Worm (Caenorhabditis elegans) whole organism, L1 larva: ENCODE results near the gene ZK688.9.
A peak's percentile ranks its signal among the peaks of the same experiment; 100 is the strongest.

Experiments used
- aha-1 ChIP-seq: fragments of 150-350 bp; optimal IDR thresholded peaks from 2 replicates; lab custom pipeline; 2014; ENCODE audit warnings: missing biosample characterization, missing genetic modification characterization
- alr-1 ChIP-seq: fragments of 200-800 bp; sonication (Bioruptor generic); optimal IDR thresholded peaks from 2 replicates; lab custom pipeline; 2018; ENCODE audit warnings: borderline replicate concordance, mild to moderate bottlenecking, missing genetic modification characterization, missing compliant biosample characterization
- ama-1 ChIP-seq: fragments of 150-350 bp; optimal IDR thresholded peaks from 2 replicates; lab custom pipeline; 2014
- blmp-1 ChIP-seq: fragments of 150-350 bp; optimal IDR thresholded peaks from 2 replicates; lab custom pipeline; 2014; ENCODE audit warnings: missing biosample characterization, missing genetic modification characterization
- ceh-88 ChIP-seq: fragments of 200-800 bp; sonication (Bioruptor generic); IDR thresholded peaks from 2 replicates; pipeline ENCODE4 v1.3.6; 2022; ENCODE audit warnings: missing genetic modification characterization, missing compliant biosample characterization
- ceh-90 ChIP-seq: sonication (generic microtip); optimal IDR thresholded peaks from 2 replicates; lab custom pipeline; 2016; ENCODE audit warnings: missing genetic modification characterization, missing compliant biosample characterization
- dpl-1 ChIP-seq, 3 experiments: fragments of 150-350 bp in 2 of 3; sonication (generic microtip) in 1 of 3; optimal IDR thresholded peaks; 2 replicates each; lab custom pipeline; 2014 to 2017; ENCODE audit warnings: missing biosample characterization in 3 of 3, missing genetic modification characterization in 3 of 3, missing genetic modification reagents in 3 of 3
- efl-1 ChIP-seq, 4 experiments: fragments of 150-350 bp; optimal IDR thresholded peaks in 3 of 4; peaks in 1 of 4; 1 replicate in 1 of 4; 2 replicates in 3 of 4; lab custom pipeline; 2014; ENCODE audit warnings: missing biosample characterization in 2 of 4, missing genetic modification characterization in 2 of 4, missing genetic modification reagents in 2 of 4
- efl-3 ChIP-seq: fragments of 200-800 bp; sonication (Bioruptor generic); optimal IDR thresholded peaks from 2 replicates; lab custom pipeline; 2018; ENCODE audit warnings: mild to moderate bottlenecking, missing genetic modification characterization, missing compliant biosample characterization
- egl-13 ChIP-seq: sonication (generic microtip); optimal IDR thresholded peaks from 2 replicates; lab custom pipeline; 2016; ENCODE audit warnings: missing genotype, missing genetic modification reagents, missing genetic modification characterization, missing compliant biosample characterization
- egl-27 ChIP-seq, 2 experiments: fragments of 150-350 bp in 1 of 2; sonication (generic microtip); optimal IDR thresholded peaks; 3 replicates each; lab custom pipeline; 2017 to 2018; ENCODE audit warnings: missing biosample characterization in 2 of 2, missing genetic modification characterization in 2 of 2, missing genetic modification reagents in 2 of 2
- elt-2 ChIP-seq: sonication (generic microtip); optimal IDR thresholded peaks from 2 replicates; lab custom pipeline; 2016; ENCODE audit warnings: missing genetic modification characterization, mild to moderate bottlenecking, inconsistent platforms, missing compliant biosample characterization, missing genetic modification reagents
- elt-3 ChIP-seq, 6 experiments: fragments of 150-350 bp in 1 of 6; sonication (generic microtip); optimal IDR thresholded peaks; 2 replicates each; lab custom pipeline; 2017 to 2018; ENCODE audit warnings: missing biosample characterization in 6 of 6, missing genetic modification characterization in 6 of 6, inconsistent platforms in 1 of 6
- ets-5 ChIP-seq: fragments of 200-800 bp; sonication (Bioruptor generic); IDR thresholded peaks from 2 replicates; pipeline ENCODE4 v1.3.6; 2022; ENCODE audit warnings: missing genetic modification characterization, missing compliant biosample characterization
- fkh-8 ChIP-seq: sonication (generic microtip); optimal IDR thresholded peaks from 2 replicates; lab custom pipeline; 2016; ENCODE audit warnings: mild to moderate bottlenecking, missing genetic modification characterization, missing compliant biosample characterization
- fos-1 ChIP-seq: fragments of 150-350 bp; optimal IDR thresholded peaks from 2 replicates; lab custom pipeline; 2014; ENCODE audit warnings: missing biosample characterization, missing genetic modification characterization
- grh-1 ChIP-seq: fragments of 200-800 bp; sonication (Bioruptor generic); IDR thresholded peaks from 2 replicates; pipeline ENCODE4 v1.3.6; 2022; ENCODE audit warnings: missing genetic modification reagents, missing genetic modification characterization, missing compliant biosample characterization
- isw-1 ChIP-seq: fragments of 200-800 bp; sonication (Bioruptor generic); IDR thresholded peaks from 2 replicates; pipeline ENCODE4 v1.3.6; 2022; ENCODE audit warnings: missing genetic modification characterization, missing compliant biosample characterization
- jun-1 ChIP-seq: fragments of 150-350 bp; optimal IDR thresholded peaks from 2 replicates; lab custom pipeline; 2014; ENCODE audit warnings: missing biosample characterization, missing genetic modification reagents, missing genetic modification characterization
- lin-14 ChIP-seq: fragments of 200-800 bp; sonication (Bioruptor generic); optimal IDR thresholded peaks from 2 replicates; lab custom pipeline; 2018; ENCODE audit warnings: mild to moderate bottlenecking, missing genetic modification characterization, moderate library complexity, missing compliant biosample characterization
- lin-35 ChIP-seq, 2 experiments: fragments of 150-350 bp; optimal IDR thresholded peaks; 2 replicates each; lab custom pipeline; 2014; ENCODE audit warnings: missing biosample characterization in 2 of 2, missing genetic modification characterization in 2 of 2, missing genetic modification reagents in 2 of 2
- lsy-2 ChIP-seq, 2 experiments: fragments of 150-350 bp; optimal IDR thresholded peaks; 2 replicates each; lab custom pipeline; 2014; ENCODE audit warnings: missing biosample characterization in 2 of 2, missing genetic modification characterization in 2 of 2
- mef-2 ChIP-seq: fragments of 150-350 bp; optimal IDR thresholded peaks from 2 replicates; lab custom pipeline; 2014; ENCODE audit warnings: missing biosample characterization, missing genetic modification characterization
- mep-1 ChIP-seq: fragments of 150-350 bp; optimal IDR thresholded peaks from 2 replicates; lab custom pipeline; 2014; ENCODE audit warnings: missing biosample characterization, missing genetic modification characterization
- nhr-237 ChIP-seq: fragments of 150-350 bp; optimal IDR thresholded peaks from 2 replicates; lab custom pipeline; 2014; ENCODE audit warnings: missing biosample characterization, missing genetic modification characterization
- nhr-47 ChIP-seq: sonication (generic microtip); optimal IDR thresholded peaks from 2 replicates; lab custom pipeline; 2016; ENCODE audit warnings: mild to moderate bottlenecking, missing genetic modification characterization, moderate library complexity, missing compliant biosample characterization
- nhr-71 ChIP-seq: sonication (generic microtip); optimal IDR thresholded peaks from 2 replicates; lab custom pipeline; 2016; ENCODE audit warnings: mild to moderate bottlenecking, missing genetic modification characterization, moderate library complexity, missing compliant biosample characterization
- nhr-77 ChIP-seq: fragments of 150-350 bp; optimal IDR thresholded peaks from 2 replicates; lab custom pipeline; 2014; ENCODE audit warnings: missing biosample characterization, missing genetic modification characterization
- nhr-90 ChIP-seq: sonication (generic microtip); optimal IDR thresholded peaks from 2 replicates; lab custom pipeline; 2016; ENCODE audit warnings: mild to moderate bottlenecking, missing genetic modification characterization, missing compliant biosample characterization; ENCODE audit not compliant: poor library complexity
- pag-3 ChIP-seq: sonication (generic microtip); optimal IDR thresholded peaks from 2 replicates; lab custom pipeline; 2017; ENCODE audit warnings: missing genetic modification characterization, mild to moderate bottlenecking, missing compliant biosample characterization, antibody characterized with exemption, borderline replicate concordance; ENCODE audit not compliant: insufficient read depth
- pax-3 ChIP-seq: fragments of 200-800 bp; sonication (Bioruptor generic); optimal IDR thresholded peaks from 2 replicates; lab custom pipeline; 2018; ENCODE audit warnings: mild to moderate bottlenecking, missing genetic modification characterization, moderate library complexity, missing compliant biosample characterization
- rnt-1 ChIP-seq: sonication (generic microtip); optimal IDR thresholded peaks from 2 replicates; lab custom pipeline; 2016; ENCODE audit warnings: mild to moderate bottlenecking, missing genetic modification characterization, moderate library complexity, missing compliant biosample characterization
- sox-4 ChIP-seq: sonication (generic microtip); optimal IDR thresholded peaks from 2 replicates; lab custom pipeline; 2016; ENCODE audit warnings: missing genetic modification characterization, missing compliant biosample characterization
- sup-37 ChIP-seq: fragments of 200-800 bp; sonication (Bioruptor generic); optimal IDR thresholded peaks from 2 replicates; lab custom pipeline; 2018; ENCODE audit warnings: mild to moderate bottlenecking, missing genetic modification characterization, missing compliant biosample characterization
- unc-30 ChIP-seq: sonication (generic microtip); optimal IDR thresholded peaks from 2 replicates; lab custom pipeline; 2017; ENCODE audit warnings: missing biosample characterization, missing genetic modification characterization
- unc-86 ChIP-seq: sonication (generic microtip); optimal IDR thresholded peaks from 2 replicates; lab custom pipeline; 2016; ENCODE audit warnings: missing genetic modification characterization, missing compliant biosample characterization
- unc-98 ChIP-seq: fragments of 200-800 bp; sonication (Bioruptor generic); IDR thresholded peaks from 2 replicates; pipeline ENCODE4 v1.3.6; 2022; ENCODE audit warnings: missing genetic modification characterization, missing compliant biosample characterization
- zag-1 ChIP-seq: fragments of 150-350 bp; optimal IDR thresholded peaks from 2 replicates; lab custom pipeline; 2014; ENCODE audit warnings: missing biosample characterization, missing genetic modification characterization
- ztf-11 ChIP-seq, 2 experiments: sonication (generic microtip); optimal IDR thresholded peaks; 2 replicates each; lab custom pipeline; 2016 to 2017; ENCODE audit warnings: missing genetic modification characterization in 2 of 2, missing biosample characterization in 1 of 2, missing compliant biosample characterization in 1 of 2
- ztf-4 ChIP-seq: fragments of 150-350 bp; optimal IDR thresholded peaks from 2 replicates; lab custom pipeline; 2014; ENCODE audit warnings: missing biosample characterization, missing genetic modification characterization

Gene ZK688.9

DNA sequence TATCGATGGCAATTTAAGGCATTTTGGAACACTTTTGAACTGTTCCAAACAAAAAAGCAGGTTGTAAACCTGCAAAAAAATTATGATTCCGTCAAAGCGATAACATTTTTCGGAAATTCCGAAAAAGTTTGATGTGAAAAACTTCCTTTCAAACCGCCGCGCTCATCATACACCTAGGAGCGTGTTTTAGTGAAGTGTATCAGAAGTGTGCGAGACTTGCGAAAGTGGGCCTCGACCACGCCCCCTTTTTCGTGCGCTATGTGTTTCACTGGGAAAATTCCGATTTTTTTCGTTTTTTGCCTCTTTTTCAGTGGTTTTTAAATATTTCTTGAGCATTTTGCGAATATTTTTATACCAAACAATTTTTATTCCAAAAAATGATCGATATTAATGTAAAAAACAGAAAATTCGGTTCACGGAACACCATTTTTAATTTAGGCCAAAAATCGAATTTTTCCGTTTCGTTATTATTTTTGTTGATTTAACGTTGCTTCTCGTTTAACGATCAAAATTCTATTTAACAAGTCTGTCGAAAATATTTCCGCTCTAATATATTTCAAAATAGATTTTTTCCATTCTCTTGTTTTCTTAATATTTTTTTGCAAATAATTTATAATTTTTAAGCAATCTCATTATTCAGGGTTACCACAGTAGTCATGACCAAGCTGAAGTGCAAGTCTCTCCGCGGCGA is 28.2 kb downstream of the ZK688.9 start, which contains the start of gene rpl-35 (continued):
- peak in 1 of 2 experiments; percentile 99 for TF ChIP-seq ztf-11 (tag; optimal IDR thresholded peaks at IDR 0.05; lab: Kevin White, UChicago)
- TF ChIP-seq elt-3 (tag; optimal IDR thresholded peaks at IDR 0.05; lab: Kevin White, UChicago): peak; percentile 98 to 100 (median 98)
- peak; percentile 100 for TF ChIP-seq ztf-4 (tag; lab: Kevin White, UChicago)
- TF ChIP-seq sup-37 (GFP tag; lab: Kevin White, UChicago): peak; percentile 99
- TF ChIP-seq mef-2: peak; percentile 96
- TF ChIP-seq zag-1 (tag; lab: Kevin White, UChicago): peak; percentile 74
- TF ChIP-seq dpl-1 (GFP tag; optimal IDR thresholded peaks at IDR 0.05; lab: Kevin White, UChicago): peak; percentile 100
- peak; percentile 98 for TF ChIP-seq aha-1 (tag; lab: Kevin White, UChicago)
- TF ChIP-seq egl-13 (tag; lab: Kevin White, UChicago): peak; percentile 99
- TF ChIP-seq sox-4: peak; percentile 98
- TF ChIP-seq lsy-2 (tag; optimal IDR thresholded peaks at IDR 0.05; lab: Kevin White, UChicago): peak; percentile 98 to 99
- peak; percentile 99 to 100 for TF ChIP-seq efl-1 (optimal IDR thresholded peaks at IDR 0.05; lab: Kevin White, UChicago)
- TF ChIP-seq efl-1 (GFP tag; optimal IDR thresholded peaks at IDR 0.05 in 1 of 2; lab: Kevin White, UChicago): peak; percentile 100
- TF ChIP-seq nhr-77 (tag; lab: Kevin White, UChicago): peak; percentile 100
- TF ChIP-seq fos-1 (tag; lab: Kevin White, UChicago): peak; percentile 98
- TF ChIP-seq unc-86 (tag; lab: Kevin White, UChicago): peak; percentile 100
- peak; percentile 100 for TF ChIP-seq isw-1 (GFP tag; lab: Robert Waterston, UW)
- peak; percentile 98 for TF ChIP-seq elt-2 (tag; lab: Kevin White, UChicago)
- peak; percentile 99 for TF ChIP-seq ceh-88 (GFP tag; lab: Robert Waterston, UW)
- peak; percentile 95 for TF ChIP-seq blmp-1 (tag; lab: Kevin White, UChicago)
- peak; percentile 100 for TF ChIP-seq grh-1 (GFP tag; lab: Robert Waterston, UW)
- peak; percentile 100 for TF ChIP-seq nhr-90 (tag; lab: Kevin White, UChicago)
- peak; percentile 99 for TF ChIP-seq nhr-237
- TF ChIP-seq ama-1 (lab: Kevin White, UChicago): peak; percentile 81
- peak; percentile 66 for TF ChIP-seq unc-30 (tag; lab: Kevin White, UChicago)
- no peak for TF ChIP-seq alr-1
- peak; percentile 98 for TF ChIP-seq efl-3 (GFP tag; lab: Kevin White, UChicago)
- TF ChIP-seq ets-5 (GFP tag; lab: Robert Waterston, UW): peak; percentile 88; the same call in 1 of the 2 replicates
- peak; percentile 85 to 95 for TF ChIP-seq egl-27 (tag; optimal IDR thresholded peaks at IDR 0.05; lab: Kevin White, UChicago)
- TF ChIP-seq lin-35 (GFP tag; optimal IDR thresholded peaks at IDR 0.05; lab: Kevin White, UChicago): peak; percentile 100
- TF ChIP-seq mep-1 (tag; lab: Kevin White, UChicago): peak; percentile 99
- peak; percentile 99 for TF ChIP-seq pax-3 (tag; lab: Kevin White, UChicago)
- TF ChIP-seq fkh-8 (tag; lab: Kevin White, UChicago): peak; percentile 100
- peak; percentile 99 for TF ChIP-seq jun-1
- peak; percentile 89; the same call in 1 of the 2 replicates for TF ChIP-seq unc-98 (GFP tag; lab: Robert Waterston, UW)
- TF ChIP-seq pag-3 (tag; lab: Kevin White, UChicago): peak; percentile 53

DNA sequence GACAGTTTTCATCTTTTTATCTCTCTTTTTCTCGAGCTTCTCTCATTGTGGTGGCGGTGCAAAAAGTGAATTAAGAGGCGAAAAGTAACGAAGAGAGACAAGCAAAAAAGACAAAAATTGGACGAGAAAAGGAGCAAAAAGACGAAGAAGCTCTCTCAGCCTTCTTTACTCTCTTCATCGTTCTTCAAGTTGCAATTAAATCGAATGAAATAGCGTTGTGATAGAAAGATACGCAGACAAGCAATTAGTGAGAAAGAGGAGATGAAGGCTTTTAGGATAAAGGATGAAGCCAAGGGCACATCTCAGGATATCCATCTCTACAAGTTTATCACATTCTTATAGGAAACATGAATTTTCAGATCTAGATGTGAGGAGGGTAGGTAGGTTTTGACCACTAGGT is 34.6 kb downstream of the ZK688.9 start:
- peak; percentile 23 for TF ChIP-seq nhr-71 (tag; lab: Kevin White, UChicago)
- TF ChIP-seq nhr-47 (tag; lab: Kevin White, UChicago): no peak
- TF ChIP-seq efl-1 (optimal IDR thresholded peaks at IDR 0.05; lab: Kevin White, UChicago): peak in 1 of 2 experiments; percentile 24
- peak in 1 of 2 experiments; percentile 75 for TF ChIP-seq efl-1 (GFP tag; optimal IDR thresholded peaks at IDR 0.05 in 1 of 2; lab: Kevin White, UChicago)
- TF ChIP-seq aha-1 (tag; lab: Kevin White, UChicago): no peak
- TF ChIP-seq ceh-90: no peak
- peak; percentile 41 for TF ChIP-seq rnt-1
- TF ChIP-seq lin-14 (GFP tag; lab: Kevin White, UChicago): peak; percentile 74
- peak; percentile 2 to 38 for TF ChIP-seq lsy-2 (tag; optimal IDR thresholded peaks at IDR 0.05; lab: Kevin White, UChicago)
- no peak for TF ChIP-seq fos-1 (tag; lab: Kevin White, UChicago)
- TF ChIP-seq zag-1 (tag; lab: Kevin White, UChicago): no peak
